Fruit fly (Drosophila melanogaster): Measurements from ENCODE around the gene EloB.

dm6 chr3R:20534575-20534974 lies 45.1 kb downstream of the EloB start, which contains the start of the genes MtnE and MtnD:
- no peak for TF ChIP-seq CTCF (optimal IDR thresholded peaks at IDR 0.05)
- no peak for TF ChIP-seq CG8478 (optimal IDR thresholded peaks at IDR 0.05)
